Worm (Caenorhabditis elegans) whole organism, L4/young adult: ENCODE results near the gene F07E5.9.
"Not testable (repeated sequence)": the region's sequence is repeated elsewhere in the genome, so short reads cannot be mapped to it uniquely, and the experiment has no call there.

Experiments
- W03F9.2 ChIP-seq: fragments of 150-350 bp; optimal IDR thresholded peaks from 2 replicates; lab custom pipeline; 2014; ENCODE audit warnings: missing biosample characterization, missing genetic modification characterization
- dao-5 ChIP-seq: sonication (generic microtip); optimal IDR thresholded peaks from 2 replicates; lab custom pipeline; 2016; ENCODE audit warnings: missing genotype, missing genetic modification characterization, moderate library complexity, missing compliant biosample characterization
- him-1 ChIP-seq: sonication (generic microtip); optimal IDR thresholded peaks from 2 replicates; lab custom pipeline; 2016; ENCODE audit warnings: missing genotype, missing genetic modification reagents, missing genetic modification characterization, missing compliant biosample characterization

Gene F07E5.9

DNA sequence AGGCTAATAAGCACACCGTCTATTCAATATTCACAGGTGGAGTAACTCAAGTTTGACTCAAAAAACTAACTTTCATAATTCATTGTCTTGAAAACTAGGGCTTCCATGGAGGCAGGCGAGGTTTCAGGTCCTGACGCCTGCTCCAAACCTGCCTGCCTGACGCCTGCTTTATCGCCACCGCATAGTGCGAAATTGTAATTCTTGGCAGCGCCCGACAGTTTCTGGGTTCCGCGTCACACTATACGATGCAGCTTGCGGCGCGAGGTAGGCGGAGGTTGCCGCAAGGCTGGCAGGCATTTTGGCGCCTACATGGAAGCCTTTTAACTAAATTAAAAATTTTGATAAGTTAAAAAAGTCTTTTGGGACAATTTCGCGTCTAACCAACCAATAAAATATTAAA is 6.9 kb upstream of the F07E5.9 start:
- TF ChIP-seq dao-5 (tag; lab: Kevin White, UChicago) = no peak
- TF ChIP-seq him-1 = no peak
- no peak for TF ChIP-seq W03F9.2

DNA sequence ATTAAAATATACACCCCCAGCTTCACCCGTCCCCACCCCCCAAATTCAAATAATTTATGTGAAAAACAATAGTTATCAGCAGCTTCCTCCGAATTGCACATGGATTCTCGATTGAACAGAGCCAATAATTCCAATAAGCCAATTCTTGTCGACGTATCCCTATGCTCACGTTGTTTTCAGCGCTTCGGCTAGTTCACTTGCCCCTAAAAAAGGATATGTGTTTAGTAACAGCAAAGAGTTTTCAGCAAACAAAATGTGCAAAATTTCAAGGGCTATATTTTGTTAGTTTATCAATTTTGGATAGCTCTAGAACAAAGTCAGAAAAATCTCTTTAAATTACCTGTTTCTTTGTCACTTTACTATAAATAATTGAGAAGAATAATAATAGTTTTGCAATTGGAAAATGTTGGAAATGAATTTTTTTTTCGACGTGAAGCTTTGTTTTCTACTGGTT is 3.4 kb upstream of the F07E5.9 start, which contains the start of the genes T16A1.5 and fbxc-49:
Gene T16A1.5, minus strand, starts transcription at position 101 of the 454 bp plus-strand sequence.
Gene fbxc-49, plus strand, starts transcription at position 404 of the 454 bp plus-strand sequence.
- TF ChIP-seq dao-5 (tag; lab: Kevin White, UChicago) = no peak
- no peak for TF ChIP-seq him-1
- TF ChIP-seq W03F9.2 = no peak

DNA sequence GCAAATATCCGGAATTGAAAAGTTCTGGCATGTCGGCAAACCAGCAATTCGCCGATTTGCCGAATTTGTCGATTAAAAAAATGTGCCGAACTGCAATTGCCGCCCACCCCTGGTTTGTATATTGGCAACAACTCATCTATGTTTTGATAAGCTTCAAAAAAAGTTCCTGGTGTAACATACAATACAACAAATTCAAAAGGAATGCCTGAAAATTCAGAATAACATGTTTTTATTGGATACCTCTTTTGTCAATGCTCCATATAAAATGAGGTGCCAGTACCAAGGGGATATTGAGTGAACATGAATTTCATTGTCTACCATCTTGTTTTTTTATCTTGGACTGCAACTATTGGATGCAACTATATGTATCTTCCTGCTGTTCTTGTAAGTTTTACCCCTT is 932 bp upstream of the F07E5.9 start, which contains the start of gene T16A1.4:
Gene T16A1.4, plus strand, starts transcription at position 301 of the 400 bp plus-strand sequence.
- TF ChIP-seq him-1 = no peak
- no peak for TF ChIP-seq W03F9.2
- TF ChIP-seq dao-5 (tag; lab: Kevin White, UChicago) = no peak

DNA sequence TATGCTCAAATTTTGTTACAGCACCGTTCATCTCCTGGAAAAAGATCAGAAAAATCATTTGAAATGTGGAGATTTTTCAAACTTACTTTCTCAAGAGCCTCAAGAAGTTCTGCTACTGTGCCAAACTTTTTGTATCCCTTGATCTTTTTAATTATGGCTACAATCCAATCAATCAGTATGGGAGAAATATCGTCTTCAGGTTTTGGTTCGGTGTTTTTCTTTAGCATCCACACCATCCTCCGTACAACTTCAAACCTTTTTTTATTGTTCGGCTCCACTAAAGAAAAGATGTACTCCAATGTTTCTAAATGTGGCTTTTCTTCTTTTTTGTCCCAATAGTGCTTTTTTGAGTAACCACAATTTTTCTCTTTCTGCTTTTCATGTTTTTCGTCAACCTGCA is 3.9 kb downstream of the F07E5.9 start:
- TF ChIP-seq W03F9.2 (no peak), dao-5 (tag; lab: Kevin White, UChicago) (no peak), him-1 (no peak)

DNA sequence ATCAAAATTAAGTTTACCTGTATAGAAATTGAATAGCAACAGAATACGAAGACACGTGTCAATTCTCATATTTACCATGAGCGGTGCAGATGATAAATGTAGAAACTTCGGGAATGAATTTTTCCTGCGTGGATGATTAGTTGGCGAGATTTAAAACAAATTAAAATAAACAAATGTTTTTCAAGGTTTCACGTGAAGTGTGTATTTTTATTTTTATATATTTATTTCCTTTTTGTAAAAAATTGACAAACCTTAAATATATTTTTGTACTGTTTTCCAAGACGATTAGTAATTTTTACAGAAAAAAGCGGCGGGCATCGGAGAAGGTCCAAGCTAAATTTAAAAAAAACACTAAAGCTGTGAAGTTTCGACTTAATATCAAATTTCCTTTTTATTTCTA is 4.8 kb downstream of the F07E5.9 start, which contains the start of gene F07E5.8:
Gene F07E5.8, minus strand, starts transcription at position 101 of the 400 bp plus-strand sequence.
- no peak for TF ChIP-seq W03F9.2

DNA sequence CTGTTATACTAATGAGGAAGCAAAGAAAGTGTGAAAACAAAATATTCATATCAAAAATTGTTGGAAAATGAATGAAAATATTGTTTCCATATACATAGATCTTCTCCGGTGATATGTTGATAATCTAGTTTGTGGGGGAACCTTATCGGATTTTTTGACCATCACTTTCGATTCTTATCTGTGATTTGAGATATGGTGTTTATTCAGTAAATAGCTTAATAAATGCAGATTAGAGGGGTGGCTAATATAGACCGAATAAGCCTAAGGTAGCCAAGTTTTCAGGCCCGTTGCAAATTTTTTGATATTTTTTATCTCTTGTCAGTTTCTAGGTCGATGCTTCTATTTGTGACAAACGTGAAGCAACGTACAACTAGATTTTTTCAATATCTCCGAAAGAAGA is 8.9 kb downstream of the F07E5.9 start, which contains the start of gene F07E5.7:
Gene F07E5.7, minus strand, starts transcription at position 101 of the 400 bp plus-strand sequence.
- TF ChIP-seq W03F9.2 (no peak), dao-5 (tag; lab: Kevin White, UChicago) (no peak), him-1 (no peak)

DNA sequence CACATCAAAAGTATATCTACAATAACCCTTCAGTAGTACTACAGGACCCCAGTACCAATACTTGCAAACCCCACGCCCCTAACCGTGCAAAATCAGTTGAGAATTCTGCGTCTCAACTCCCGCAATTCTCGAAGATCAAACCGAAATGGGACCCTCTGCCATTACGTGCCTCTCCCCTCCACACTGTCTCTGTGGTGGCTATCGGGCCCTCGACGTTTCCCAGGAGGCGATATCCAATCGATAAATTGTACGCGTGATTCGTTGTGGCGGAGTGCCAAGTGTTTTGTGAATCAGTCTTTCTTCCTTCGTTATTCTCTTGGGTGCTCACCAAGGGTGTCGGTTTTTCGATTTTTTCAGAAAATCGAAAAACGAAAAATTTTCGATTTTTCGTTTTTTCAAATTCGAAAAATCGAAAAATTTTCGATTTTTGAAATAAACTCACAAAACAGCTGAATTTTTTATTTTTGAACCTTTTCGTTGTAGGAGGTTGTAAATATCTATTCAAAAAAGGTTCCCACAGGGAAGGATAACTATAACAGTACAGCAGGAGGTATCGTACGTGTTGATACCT is 12.8 kb downstream of the F07E5.9 start, which contains the start of gene F07E5.12:
Gene F07E5.12, plus strand, starts transcription at position 521 of the 571 bp plus-strand sequence.
- not testable (repeated sequence) for TF ChIP-seq dao-5 (tag; lab: Kevin White, UChicago); him-1; W03F9.2

DNA sequence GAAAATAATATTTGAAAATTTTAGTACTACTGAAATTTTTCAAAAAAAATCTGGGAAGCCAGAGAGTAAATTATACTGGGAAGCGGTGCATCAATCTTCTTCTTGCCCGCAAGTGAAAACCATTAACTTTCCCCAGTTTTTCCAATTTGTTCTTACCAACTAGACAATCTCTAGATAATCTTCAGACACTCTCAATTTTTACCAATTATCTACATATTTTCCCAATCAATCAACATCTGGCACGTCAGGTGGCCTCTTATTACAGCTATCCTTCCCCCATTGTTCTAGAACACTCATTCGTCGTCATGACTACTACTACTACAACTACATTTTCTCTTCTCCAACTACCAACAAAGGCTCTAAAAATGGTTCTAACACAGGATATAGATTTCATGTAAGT is 15.8 kb downstream of the F07E5.9 start, which contains the start of gene fbxb-6:
Gene fbxb-6, plus strand, starts transcription at position 301 of the 400 bp plus-strand sequence.
- no peak for TF ChIP-seq dao-5 (tag; lab: Kevin White, UChicago)
- no peak for TF ChIP-seq him-1
- no peak for TF ChIP-seq W03F9.2

DNA sequence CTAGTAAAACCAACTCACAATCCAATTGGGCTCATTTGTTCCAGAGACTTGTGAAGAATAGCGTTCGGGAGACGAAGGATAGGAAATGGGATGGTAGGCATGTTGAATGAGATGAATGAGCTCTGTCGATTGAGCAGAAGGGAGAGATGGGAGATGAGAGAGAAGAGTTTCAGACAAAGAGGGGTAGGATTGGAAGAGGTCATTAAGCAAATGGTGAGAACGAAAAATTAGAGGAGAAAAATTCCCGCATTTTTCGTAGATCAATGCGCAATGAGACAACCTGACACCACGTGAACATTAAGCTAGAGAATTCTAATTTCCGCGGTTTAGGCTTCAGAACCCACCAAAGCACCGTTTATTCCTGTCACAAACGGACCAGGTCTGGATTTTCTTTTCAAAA is 16.3 kb downstream of the F07E5.9 start, which contains the start of gene F07E5.13:
Gene F07E5.13, minus strand, starts transcription at position 101 of the 400 bp plus-strand sequence.
- no peak for TF ChIP-seq him-1
- TF ChIP-seq W03F9.2 = no peak
- TF ChIP-seq dao-5 (tag; lab: Kevin White, UChicago) = no peak

DNA sequence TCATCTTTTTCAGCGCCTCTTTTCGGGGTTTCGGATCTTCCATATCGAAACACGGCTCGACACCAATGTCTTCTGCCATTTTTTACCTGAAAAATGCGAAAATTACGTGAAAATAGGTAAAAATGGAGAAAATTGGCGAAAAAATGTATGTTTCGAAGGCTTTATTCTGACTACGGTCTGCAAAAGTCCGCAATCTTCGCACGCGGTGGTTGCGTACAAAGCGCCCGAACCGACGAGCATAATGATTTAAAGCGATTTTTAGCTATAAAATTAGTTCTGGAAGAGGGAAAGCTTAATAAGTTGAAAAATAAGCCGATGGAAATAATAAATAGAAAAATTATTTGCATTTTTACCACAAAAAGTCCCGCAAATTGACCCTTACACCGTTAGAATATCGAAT is 21.3 kb downstream of the F07E5.9 start, which contains the start of gene F07E5.5:
Gene F07E5.5, minus strand, starts transcription at position 86 of the 400 bp plus-strand sequence.
- no peak for TF ChIP-seq him-1
- TF ChIP-seq W03F9.2 = no peak
- no peak for TF ChIP-seq dao-5 (tag; lab: Kevin White, UChicago)

DNA sequence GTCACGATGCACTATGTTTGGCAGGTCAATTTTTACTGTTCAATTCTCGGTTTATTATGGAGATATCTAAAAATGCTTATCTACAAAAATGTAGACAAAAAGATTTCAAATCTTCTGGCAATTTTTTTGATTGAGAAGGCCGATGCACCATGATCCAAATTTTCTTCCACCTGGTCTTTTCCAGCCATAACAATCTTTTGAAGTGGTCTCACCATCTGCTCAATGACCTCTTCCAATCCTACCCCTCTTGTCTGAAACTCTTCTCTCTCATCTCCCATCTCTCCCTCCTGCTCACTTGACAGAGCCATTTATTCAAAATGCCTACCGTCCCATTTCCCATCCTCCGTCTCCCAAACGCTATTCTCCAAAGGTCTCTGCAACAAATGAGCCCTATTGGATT is 29.0 kb downstream of the F07E5.9 start, which contains the start of gene fbxb-35:
Gene fbxb-35, plus strand, starts transcription at position 301 of the 400 bp plus-strand sequence.
- TF ChIP-seq W03F9.2 = no peak
- TF ChIP-seq him-1 = no peak
- no peak for TF ChIP-seq dao-5 (tag; lab: Kevin White, UChicago)

DNA sequence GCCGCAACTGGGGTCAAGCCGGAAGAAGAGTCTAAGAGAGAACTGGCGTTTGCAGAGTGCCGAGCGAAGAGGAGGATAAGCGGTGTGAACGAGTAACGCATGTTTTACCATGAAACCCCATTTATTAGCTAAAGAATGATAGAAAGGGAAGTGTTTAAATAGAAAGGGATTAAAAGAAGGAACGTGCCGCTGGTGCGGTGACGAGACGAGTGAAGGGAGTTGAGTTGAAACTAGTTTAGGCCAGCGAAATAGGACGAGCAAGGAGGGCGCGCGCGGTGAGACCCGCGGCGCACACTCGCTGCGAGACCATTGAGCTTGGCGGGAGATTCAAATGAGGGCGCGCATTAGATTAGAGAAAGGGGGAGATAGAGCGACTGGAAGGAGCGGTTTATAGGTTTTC is 33.8 kb downstream of the F07E5.9 start, which contains the start of gene math-1:
Gene math-1, minus strand, starts transcription at position 101 of the 400 bp plus-strand sequence.
- TF ChIP-seq W03F9.2; him-1; dao-5 (tag; lab: Kevin White, UChicago): not testable (repeated sequence)

DNA sequence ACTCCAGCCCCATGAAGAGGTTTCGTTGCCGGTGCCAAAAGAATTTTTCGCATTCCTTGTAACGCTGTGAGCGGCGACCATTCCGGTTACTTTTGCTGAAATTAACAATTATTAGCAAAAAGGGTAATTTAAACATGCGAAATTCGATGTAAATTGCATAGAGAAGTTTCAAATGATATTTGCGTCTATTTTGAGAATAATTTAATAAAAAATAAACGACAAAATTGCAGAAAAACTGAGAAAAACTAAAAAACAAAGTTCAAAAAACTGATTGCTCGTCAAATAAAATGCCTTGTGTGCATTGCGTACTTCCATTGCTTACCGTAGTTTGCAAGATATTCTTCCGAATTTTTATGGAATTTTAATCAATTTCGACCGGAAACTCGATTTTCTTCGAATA is 34.8 kb downstream of the F07E5.9 start, which contains the start of gene bath-24:
Gene bath-24, minus strand, starts transcription at position 101 of the 400 bp plus-strand sequence.
- no peak for TF ChIP-seq dao-5 (tag; lab: Kevin White, UChicago)
- TF ChIP-seq W03F9.2 = no peak
- TF ChIP-seq him-1 = no peak

DNA sequence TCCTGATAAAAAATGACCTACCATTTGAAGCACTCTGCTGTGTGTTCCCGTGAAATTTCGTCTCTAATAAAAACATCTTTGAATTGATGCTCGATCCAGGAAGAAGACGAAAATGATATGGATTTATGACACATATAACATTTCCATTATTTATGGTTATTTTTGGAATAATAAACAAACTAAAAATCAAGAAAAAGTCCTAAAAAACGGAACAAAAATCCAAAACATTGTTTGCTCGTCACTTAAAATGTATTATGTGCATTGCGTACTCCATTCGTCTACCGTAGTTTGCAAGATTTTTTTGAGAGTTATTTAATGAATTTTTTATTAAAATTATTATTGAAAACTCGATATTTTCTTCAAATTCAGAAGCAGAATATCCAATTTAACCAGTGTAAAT is 37.9 kb downstream of the F07E5.9 start, which contains the start of gene bath-20:
Gene bath-20, minus strand, starts transcription at position 101 of the 400 bp plus-strand sequence.
- no peak for TF ChIP-seq W03F9.2
- TF ChIP-seq him-1 = no peak
- no peak for TF ChIP-seq dao-5 (tag; lab: Kevin White, UChicago)

DNA sequence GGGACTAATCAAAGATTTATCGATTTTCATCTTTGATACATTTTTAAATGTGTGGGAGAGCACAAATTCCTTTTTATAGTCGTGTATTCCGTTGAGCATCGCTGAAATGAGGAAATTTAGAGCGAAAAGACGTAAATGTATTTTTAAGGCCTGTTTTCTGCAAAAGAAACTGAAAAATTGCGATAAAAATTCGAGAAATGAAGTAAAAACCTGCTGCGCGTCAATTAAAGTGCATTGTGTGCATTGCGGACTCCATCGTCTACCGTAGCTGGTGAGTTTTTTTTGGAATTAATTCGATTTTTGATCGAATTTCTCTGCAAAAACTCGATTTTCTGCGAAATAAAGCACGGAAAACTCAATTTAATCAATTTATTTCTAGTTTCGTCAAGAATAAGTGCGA is 41.0 kb downstream of the F07E5.9 start, which contains the start of gene bath-19:
Gene bath-19, minus strand, starts transcription at position 101 of the 400 bp plus-strand sequence.
- TF ChIP-seq dao-5 (tag; lab: Kevin White, UChicago) (no peak), W03F9.2 (no peak), him-1 (no peak)
